Fruit fly (Drosophila melanogaster) whole organism, prepupa: ENCODE results near the gene CG33702.

Source experiments
- CG16779 ChIP-seq: fragments of 200-800 bp; sonication (Bioruptor generic); optimal IDR thresholded peaks from 3 replicates; lab custom pipeline; 2017; ENCODE audit warnings: missing biosample characterization, mild to moderate bottlenecking, missing genetic modification characterization
- CG3919 ChIP-seq: fragments of 200-800 bp; sonication (Bioruptor generic); optimal IDR thresholded peaks from 3 replicates; lab custom pipeline; 2016; ENCODE audit warnings: missing biosample characterization, missing genetic modification characterization
- CG6163 ChIP-seq: fragments of 200-800 bp; sonication (Bioruptor generic); IDR thresholded peaks from 3 replicates; pipeline ENCODE4 v1.3.6; 2022; ENCODE audit warnings: missing biosample characterization, missing genetic modification characterization
- CG6792 ChIP-seq: fragments of 200-800 bp; sonication (Bioruptor generic); optimal IDR thresholded peaks from 3 replicates; lab custom pipeline; 2016; ENCODE audit warnings: missing biosample characterization, missing genetic modification characterization
- Ets21C ChIP-seq: fragments of 200-800 bp; sonication (Bioruptor generic); optimal IDR thresholded peaks from 3 replicates; lab custom pipeline; 2016; ENCODE audit warnings: missing biosample characterization, missing genetic modification characterization
- Ets96B ChIP-seq: fragments of 200-800 bp; optimal IDR thresholded peaks from 2 replicates; lab custom pipeline; 2019; ENCODE audit warnings: missing biosample characterization, mild to moderate bottlenecking, missing genetic modification characterization, moderate library complexity
- Gug ChIP-seq: fragments of 200-800 bp; sonication (Bioruptor generic); IDR thresholded peaks from 2 replicates; pipeline ENCODE4 v1.3.6; 2022; ENCODE audit warnings: missing biosample characterization, missing genetic modification characterization
- Hr39 ChIP-seq: fragments of 200-800 bp; sonication (Bioruptor generic); optimal IDR thresholded peaks from 2 replicates; lab custom pipeline; 2016; ENCODE audit warnings: missing biosample characterization, missing genetic modification characterization
- Sox102F ChIP-seq: fragments of 200-800 bp; sonication (Bioruptor generic); optimal IDR thresholded peaks from 2 replicates; lab custom pipeline; 2016; ENCODE audit warnings: missing biosample characterization, mild to moderate bottlenecking, missing genetic modification characterization
- Sox14 ChIP-seq: fragments of 200-800 bp; sonication (Bioruptor generic); optimal IDR thresholded peaks from 3 replicates; lab custom pipeline; 2016; ENCODE audit warnings: missing biosample characterization, missing genetic modification characterization
- dac ChIP-seq: fragments of 200-800 bp; sonication (Bioruptor generic); optimal IDR thresholded peaks from 2 replicates; lab custom pipeline; 2017; ENCODE audit warnings: missing biosample characterization, mild to moderate bottlenecking, missing genetic modification characterization
- pdm3 ChIP-seq: fragments of 200-800 bp; sonication (Bioruptor generic); optimal IDR thresholded peaks from 3 replicates; lab custom pipeline; 2016; ENCODE audit warnings: missing biosample characterization, missing genetic modification characterization
- ss ChIP-seq, 2 experiments: fragments of 200-800 bp; sonication (Bioruptor generic); optimal IDR thresholded peaks; 2 replicates in 1 of 2; 3 replicates in 1 of 2; lab custom pipeline; 2017 to 2018; ENCODE audit warnings: mild to moderate bottlenecking in 2 of 2, missing biosample characterization in 2 of 2, missing genetic modification characterization in 2 of 2, moderate library complexity in 1 of 2

dm6 chr3L:9503552-9504317, 9.5 kb downstream of the CG33702 start:
- TF ChIP-seq ss (GFP tag; optimal IDR thresholded peaks at IDR 0.05; lab: Kevin White, UChicago) (no peak), CG16779 (tag; lab: Kevin White, UChicago) (no peak), pdm3 (no peak), Gug (GFP tag; lab: Robert Waterston, UW) (0 out of 2 replicates have a peak, but pooled peaks have one; percentile 49), Hr39 (GFP tag; lab: Kevin White, UChicago) (no peak), Sox102F (no peak), CG6792 (no peak), Sox14 (GFP tag; lab: Kevin White, UChicago) (no peak), CG6163 (GFP tag; lab: Robert Waterston, UW) (no peak; the same call in 2 of the 3 replicates), dac (GFP tag; lab: Kevin White, UChicago) (no peak), CG3919 (GFP tag; lab: Kevin White, UChicago) (no peak), Ets21C (GFP tag; lab: Kevin White, UChicago) (no peak), Ets96B (tag; lab: Kevin White, UChicago) (peak; percentile 43)
